Worm (Caenorhabditis elegans) whole organism, mixed stage, embryonic: ENCODE measurements around the gene bbs-8.

Experiments
- nhr-237 ChIP-seq: fragments of 150-350 bp; optimal IDR thresholded peaks from 2 replicates; lab custom pipeline; 2014; ENCODE audit warnings: missing biosample characterization, missing genetic modification characterization
- unc-39 ChIP-seq: fragments of 150-350 bp; optimal IDR thresholded peaks from 2 replicates; lab custom pipeline; 2014; ENCODE audit warnings: missing biosample characterization, missing genetic modification characterization

- TF ChIP-seq nhr-237, result no peak
- no peak for TF ChIP-seq unc-39 (tag; lab: Kevin White, UChicago)
Observed at ce11 chrV:6801850-6802249, 37.0 kb upstream of the bbs-8 start, which contains the start of gene dmsr-10.
